Fruit fly (Drosophila melanogaster) whole organism, embryonic: ENCODE results near the gene CG3184.

Experiments used
- CG10274 ChIP-seq: fragments of 200-800 bp; sonication (Bioruptor generic); optimal IDR thresholded peaks from 3 replicates; lab custom pipeline; 2017; ENCODE audit warnings: missing biosample characterization, mild to moderate bottlenecking, missing genetic modification characterization
- CG10565 ChIP-seq: fragments of 200-800 bp; sonication (Bioruptor generic); optimal IDR thresholded peaks from 3 replicates; lab custom pipeline; 2016; ENCODE audit warnings: missing biosample characterization, mild to moderate bottlenecking, missing genetic modification characterization
- CG11456 ChIP-seq: fragments of 200-800 bp; sonication (Bioruptor generic); IDR thresholded peaks from 3 replicates; pipeline ENCODE4 v1.3.6; 2022; ENCODE audit warnings: missing biosample characterization, missing genetic modification characterization
- CG11723 ChIP-seq: fragments of 200-800 bp; sonication (Bioruptor generic); optimal IDR thresholded peaks from 2 replicates; lab custom pipeline; 2017; ENCODE audit warnings: missing biosample characterization, mild to moderate bottlenecking, missing genetic modification characterization
- CG12219 ChIP-seq: fragments of 200-800 bp; sonication (Bioruptor generic); optimal IDR thresholded peaks from 3 replicates; lab custom pipeline; 2018; ENCODE audit warnings: missing biosample characterization, mild to moderate bottlenecking, missing genetic modification characterization
- CG13424 ChIP-seq: fragments of 200-800 bp; sonication (Bioruptor generic); optimal IDR thresholded peaks from 2 replicates; lab custom pipeline; 2019; ENCODE audit warnings: missing biosample characterization, mild to moderate bottlenecking, missing genetic modification characterization, moderate library complexity
- CG14860 ChIP-seq: fragments of 200-800 bp; sonication (Bioruptor generic); IDR thresholded peaks from 3 replicates; pipeline ENCODE4 v1.3.6; 2022; ENCODE audit warnings: missing biosample characterization, missing genetic modification characterization; ENCODE audit not compliant: partially characterized antibody
- CG17802 ChIP-seq: fragments of 200-800 bp; sonication (Bioruptor generic); optimal IDR thresholded peaks from 2 replicates; lab custom pipeline; 2018; ENCODE audit warnings: missing biosample characterization, mild to moderate bottlenecking, missing genetic modification characterization, moderate library complexity
- CG1832 ChIP-seq: fragments of 200-800 bp; sonication (Bioruptor generic); optimal IDR thresholded peaks from 2 replicates; lab custom pipeline; 2017; ENCODE audit warnings: missing biosample characterization, mild to moderate bottlenecking, missing genetic modification characterization, inconsistent platforms
- CG2116 ChIP-seq: fragments of 200-800 bp; sonication (Bioruptor generic); optimal IDR thresholded peaks from 3 replicates; lab custom pipeline; 2018; ENCODE audit warnings: missing biosample characterization, mild to moderate bottlenecking, missing genetic modification characterization
- CG2120 ChIP-seq: fragments of 200-800 bp; sonication (Bioruptor generic); optimal IDR thresholded peaks from 3 replicates; lab custom pipeline; 2016; ENCODE audit warnings: missing biosample characterization, missing genetic modification characterization
- CG2712 ChIP-seq: fragments of 200-800 bp; optimal IDR thresholded peaks from 3 replicates; lab custom pipeline; 2019; ENCODE audit warnings: missing biosample characterization, mild to moderate bottlenecking, missing genetic modification characterization, moderate library complexity
- CG30020 ChIP-seq: fragments of 200-800 bp; optimal IDR thresholded peaks from 2 replicates; lab custom pipeline; 2019; ENCODE audit warnings: missing biosample characterization, mild to moderate bottlenecking, missing genetic modification characterization, moderate library complexity
- CG31365 ChIP-seq: fragments of 200-800 bp; sonication (Bioruptor generic); optimal IDR thresholded peaks from 2 replicates; lab custom pipeline; 2018; ENCODE audit warnings: missing biosample characterization, mild to moderate bottlenecking, missing genetic modification characterization
- CG3163 ChIP-seq: fragments of 200-800 bp; sonication (Bioruptor generic); optimal IDR thresholded peaks from 3 replicates; lab custom pipeline; 2016; ENCODE audit warnings: missing biosample characterization, missing genetic modification characterization
- CG3281 ChIP-seq: fragments of 200-800 bp; sonication (Bioruptor generic); optimal IDR thresholded peaks from 3 replicates; lab custom pipeline; 2017; ENCODE audit warnings: missing biosample characterization, mild to moderate bottlenecking, missing genetic modification characterization
- CG4424 ChIP-seq: fragments of 200-800 bp; sonication (Bioruptor generic); optimal IDR thresholded peaks from 3 replicates; lab custom pipeline; 2016; ENCODE audit warnings: missing biosample characterization, missing genetic modification characterization
- CG4617 ChIP-seq: fragments of 200-800 bp; sonication (Bioruptor generic); optimal IDR thresholded peaks from 3 replicates; lab custom pipeline; 2016; ENCODE audit warnings: missing biosample characterization, missing genetic modification characterization, borderline replicate concordance
- CG5245 ChIP-seq: fragments of 200-800 bp; sonication (Bioruptor generic); optimal IDR thresholded peaks from 3 replicates; lab custom pipeline; 2016; ENCODE audit warnings: missing biosample characterization, missing genetic modification characterization
- CG8944 ChIP-seq: fragments of 200-800 bp; sonication (Bioruptor generic); optimal IDR thresholded peaks from 3 replicates; lab custom pipeline; 2016; ENCODE audit warnings: missing biosample characterization, missing genetic modification characterization
- CHES-1-like ChIP-seq: fragments of 200-800 bp; sonication (Bioruptor generic); optimal IDR thresholded peaks from 2 replicates; lab custom pipeline; 2016; ENCODE audit warnings: missing biosample characterization, missing genetic modification characterization
- D19A ChIP-seq: fragments of 200-800 bp; optimal IDR thresholded peaks from 3 replicates; lab custom pipeline; 2019; ENCODE audit warnings: missing biosample characterization, mild to moderate bottlenecking, missing genetic modification characterization, moderate library complexity
- Dip2 ChIP-seq: fragments of 200-800 bp; sonication (Bioruptor generic); IDR thresholded peaks from 2 replicates; pipeline ENCODE4 v1.3.6; 2022; ENCODE audit warnings: missing biosample characterization, missing genetic modification characterization
- Dp ChIP-seq: fragments of 200-800 bp; sonication (Bioruptor generic); optimal IDR thresholded peaks from 2 replicates; lab custom pipeline; 2018; ENCODE audit warnings: missing biosample characterization, mild to moderate bottlenecking, missing genetic modification characterization, moderate library complexity
- Dref ChIP-seq: fragments of 200-800 bp; sonication (Bioruptor generic); IDR thresholded peaks from 2 replicates; pipeline ENCODE4 v1.3.6; 2022; ENCODE audit warnings: missing biosample characterization, missing genetic modification characterization
- Eip74EF ChIP-seq, 2 experiments: fragments of 200-800 bp in 1 of 2; fragments of >200 bp in 1 of 2; sonication (Bioruptor generic) in 1 of 2; optimal IDR thresholded peaks; 2 replicates each; lab custom pipeline; 2017 to 2019; ENCODE audit warnings: missing biosample characterization in 2 of 2, missing genetic modification characterization in 2 of 2, mild to moderate bottlenecking in 1 of 2, moderate library complexity in 1 of 2
- HLHmδ ChIP-seq: fragments of 200-800 bp; sonication (Bioruptor generic); optimal IDR thresholded peaks from 2 replicates; lab custom pipeline; 2018; ENCODE audit warnings: missing biosample characterization, mild to moderate bottlenecking, missing genetic modification characterization, moderate library complexity
- Hsf ChIP-seq: fragments of 200-800 bp; sonication (Bioruptor generic); optimal IDR thresholded peaks from 3 replicates; lab custom pipeline; 2016; ENCODE audit warnings: missing biosample characterization, missing genetic modification characterization
- Meics ChIP-seq: fragments of 200-800 bp; sonication (Bioruptor generic); optimal IDR thresholded peaks from 2 replicates; lab custom pipeline; 2017; ENCODE audit warnings: missing biosample characterization, mild to moderate bottlenecking, missing genetic modification characterization
- Nf-YB ChIP-seq: fragments of 200-800 bp; sonication (Bioruptor generic); optimal IDR thresholded peaks from 3 replicates; lab custom pipeline; 2019; ENCODE audit warnings: missing biosample characterization, mild to moderate bottlenecking, missing genetic modification characterization, moderate library complexity
- Pdp1 ChIP-seq, 2 experiments: fragments of 200-800 bp; sonication (Bioruptor generic); optimal IDR thresholded peaks; 3 replicates each; lab custom pipeline; 2016; ENCODE audit warnings: missing biosample characterization in 2 of 2, missing genetic modification characterization in 2 of 2, mild to moderate bottlenecking in 1 of 2, moderate library complexity in 1 of 2
- cad ChIP-seq: fragments of >200 bp; optimal IDR thresholded peaks from 2 replicates; lab custom pipeline; 2017; ENCODE audit warnings: missing biosample characterization, missing genetic modification characterization
- emc ChIP-seq: fragments of 200-800 bp; sonication (Bioruptor generic); optimal IDR thresholded peaks from 2 replicates; lab custom pipeline; 2016; ENCODE audit warnings: missing biosample characterization, missing genetic modification characterization
- eve ChIP-seq, 2 experiments: fragments of >200 bp; optimal IDR thresholded peaks; 2 replicates each; lab custom pipeline; 2017; ENCODE audit warnings: missing biosample characterization in 2 of 2, missing genetic modification characterization in 2 of 2
- fd102C ChIP-seq: fragments of 200-800 bp; sonication (Bioruptor generic); optimal IDR thresholded peaks from 2 replicates; lab custom pipeline; 2018; ENCODE audit warnings: missing biosample characterization, mild to moderate bottlenecking, missing genetic modification characterization, moderate library complexity
- fu2 ChIP-seq: fragments of 200-800 bp; sonication (Bioruptor generic); optimal IDR thresholded peaks from 2 replicates; lab custom pipeline; 2016; ENCODE audit warnings: missing biosample characterization, missing genetic modification characterization
- gcm ChIP-seq: fragments of 200-800 bp; sonication (Bioruptor generic); optimal IDR thresholded peaks from 2 replicates; lab custom pipeline; 2019; ENCODE audit warnings: missing biosample characterization, mild to moderate bottlenecking, missing genetic modification characterization, moderate library complexity
- gem ChIP-seq: fragments of 200-800 bp; sonication (Bioruptor generic); optimal IDR thresholded peaks from 2 replicates; lab custom pipeline; 2019; ENCODE audit warnings: missing biosample characterization, mild to moderate bottlenecking, missing genetic modification characterization, moderate library complexity
- lmd ChIP-seq: fragments of 200-800 bp; sonication (Bioruptor generic); IDR thresholded peaks from 2 replicates; pipeline ENCODE4 v1.3.6; 2022; ENCODE audit warnings: missing biosample characterization, missing genetic modification characterization
- nerfin-2 ChIP-seq: fragments of 200-800 bp; sonication (Bioruptor generic); IDR thresholded peaks from 2 replicates; pipeline ENCODE4 v1.3.6; 2022; ENCODE audit warnings: missing biosample characterization, missing genetic modification characterization; ENCODE audit not compliant: partially characterized antibody
- otp ChIP-seq: fragments of 200-800 bp; sonication (Bioruptor generic); IDR thresholded peaks from 3 replicates; pipeline ENCODE4, ENCODE4 v1.3.6; 2022; ENCODE audit warnings: missing biosample characterization, missing genetic modification characterization
- pho ChIP-seq: fragments of 200-800 bp; sonication (Bioruptor generic); optimal IDR thresholded peaks from 2 replicates; lab custom pipeline; 2016; ENCODE audit warnings: missing biosample characterization, missing genetic modification characterization
- ro ChIP-seq: fragments of 200-800 bp; sonication (Bioruptor generic); IDR thresholded peaks from 2 replicates; pipeline ENCODE4 v1.3.6; 2022; ENCODE audit warnings: missing biosample characterization, missing genetic modification characterization
- sens ChIP-seq: fragments of 200-800 bp; sonication (Bioruptor generic); peaks from one replicate; lab custom pipeline; 2016; ENCODE audit warnings: missing biosample characterization, missing genetic modification characterization
- sna ChIP-seq: fragments of 200-800 bp; sonication (Bioruptor generic); IDR thresholded peaks from 2 replicates; pipeline ENCODE4 v1.3.6; 2022; ENCODE audit warnings: missing biosample characterization, missing genetic modification characterization; ENCODE audit not compliant: partially characterized antibody
- so ChIP-seq: fragments of 200-800 bp; sonication (Bioruptor generic); IDR thresholded peaks from 3 replicates; pipeline ENCODE4 v1.3.6; 2022; ENCODE audit warnings: missing biosample characterization, missing genetic modification characterization
- stc ChIP-seq: fragments of 200-800 bp; sonication (Bioruptor generic); IDR thresholded peaks from 2 replicates; pipeline ENCODE4 v1.3.6; 2022; ENCODE audit warnings: missing biosample characterization, missing genetic modification characterization
- tgo ChIP-seq: fragments of 200-800 bp; sonication (Bioruptor generic); IDR thresholded peaks from 3 replicates; pipeline ENCODE4 v1.3.6; 2022; ENCODE audit warnings: missing biosample characterization, missing genetic modification characterization
- wor ChIP-seq: fragments of 200-800 bp; sonication (Bioruptor generic); IDR thresholded peaks from 2 replicates; pipeline ENCODE4 v1.3.6; 2022; ENCODE audit warnings: missing biosample characterization, missing genetic modification characterization
- zen ChIP-seq: fragments of 200-800 bp; sonication (Bioruptor generic); optimal IDR thresholded peaks from 3 replicates; lab custom pipeline; 2018; ENCODE audit warnings: missing biosample characterization, mild to moderate bottlenecking, missing genetic modification characterization, moderate library complexity

CG3184 gene

DNA sequence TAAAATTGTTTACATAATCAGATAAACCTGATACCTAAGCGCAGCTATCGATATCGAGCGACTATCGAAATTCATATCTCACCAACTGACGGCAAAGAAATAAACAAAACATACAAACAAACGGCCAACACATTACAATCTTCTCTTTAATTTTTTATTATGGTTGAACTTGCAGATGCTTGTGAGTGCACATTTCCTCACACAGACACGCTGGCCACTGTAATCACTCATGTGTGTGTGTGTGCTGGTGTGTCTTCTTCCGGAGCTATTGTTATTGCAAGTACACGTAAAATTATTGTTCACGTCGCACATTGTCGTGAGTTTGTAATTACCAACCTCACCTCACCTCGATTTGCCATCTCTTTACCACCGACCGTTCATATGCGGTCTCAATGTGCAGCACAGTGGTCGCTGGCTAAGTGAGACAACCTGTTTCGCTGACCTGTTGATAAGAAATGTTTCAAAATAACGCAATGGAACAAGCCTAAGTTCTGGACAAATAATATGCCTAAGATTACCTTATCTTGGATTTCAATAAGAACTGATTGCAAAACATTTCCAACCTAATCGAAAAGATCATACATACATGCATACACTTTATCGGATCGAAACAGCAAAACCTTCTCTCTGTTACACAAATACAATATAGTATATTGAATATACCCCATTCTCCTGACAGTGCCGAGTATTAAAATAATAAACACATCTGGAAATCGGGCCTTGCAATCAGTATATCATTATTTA is 16.7 kb upstream of the CG3184 start (continued):
- TF ChIP-seq HLHmδ, result no peak
- no peak for TF ChIP-seq CG10274
- no peak for TF ChIP-seq fd102C (GFP tag; lab: Kevin White, UChicago)
- no peak for TF ChIP-seq CG5245 (GFP tag; lab: Kevin White, UChicago)
- peak; percentile 19 for TF ChIP-seq CG2712
- TF ChIP-seq gcm (GFP tag; lab: Kevin White, UChicago), result no peak
- no peak for TF ChIP-seq CG1832 (GFP tag; lab: Kevin White, UChicago)
- TF ChIP-seq D19A (tag; lab: Kevin White, UChicago), result no peak
- no peak for TF ChIP-seq Hsf
- 0 out of 2 replicates have a peak, but pooled peaks have one; percentile 4 for TF ChIP-seq lmd (GFP tag; lab: Robert Waterston, UW)
- no peak for TF ChIP-seq CG14860
- TF ChIP-seq CG4424 (GFP tag; lab: Kevin White, UChicago), result peak; percentile 3
- no peak for TF ChIP-seq CG12219 (GFP tag; lab: Kevin White, UChicago)
- TF ChIP-seq Eip74EF (GFP tag; optimal IDR thresholded peaks at IDR 0.05; lab: Kevin White, UChicago), result no peak
- no peak for TF ChIP-seq CG30020
- TF ChIP-seq Dip2 (GFP tag; lab: Robert Waterston, UW), result no peak
- no peak for TF ChIP-seq CG11723
- no peak for TF ChIP-seq Nf-YB (GFP tag; lab: Kevin White, UChicago)
- TF ChIP-seq tgo, result no peak
- no peak for TF ChIP-seq CG4617 (GFP tag; lab: Kevin White, UChicago)
- TF ChIP-seq CG2116 (GFP tag; lab: Kevin White, UChicago), result no peak
- no peak for TF ChIP-seq CG3281 (GFP tag; lab: Kevin White, UChicago)
- peak; percentile 8 for TF ChIP-seq CG2120 (GFP tag; lab: Kevin White, UChicago)
- TF ChIP-seq Dp, result no peak
- no peak for TF ChIP-seq stc (GFP tag; lab: Robert Waterston, UW)
- no peak for TF ChIP-seq CG13424 (tag; lab: Kevin White, UChicago)
- TF ChIP-seq sens (GFP tag; lab: Kevin White, UChicago), result peak; percentile 74
- no peak for TF ChIP-seq CHES-1-like
- peak in 1 of 2 experiments; percentile 46 for TF ChIP-seq Pdp1 (GFP tag; optimal IDR thresholded peaks at IDR 0.05; lab: Kevin White, UChicago)
- TF ChIP-seq fu2 (GFP tag; lab: Kevin White, UChicago), result no peak
- TF ChIP-seq ro (GFP tag; lab: Robert Waterston, UW), result no peak
- no peak for TF ChIP-seq sna (GFP tag; lab: Robert Waterston, UW)
- TF ChIP-seq pho, result no peak
- TF ChIP-seq CG10565 (GFP tag; lab: Kevin White, UChicago), result no peak
- no peak for TF ChIP-seq CG3163 (GFP tag; lab: Kevin White, UChicago)
- no peak for TF ChIP-seq cad (GFP tag; lab: Kevin White, UChicago)
- TF ChIP-seq CG17802, result no peak
- no peak for TF ChIP-seq nerfin-2 (GFP tag; lab: Robert Waterston, UW)
- TF ChIP-seq emc, result no peak
- no peak for TF ChIP-seq CG11456 (GFP tag; lab: Robert Waterston, UW)
- TF ChIP-seq so (GFP tag; lab: Robert Waterston, UW), result no peak
- no peak for TF ChIP-seq CG8944 (GFP tag; lab: Kevin White, UChicago)
- no peak for TF ChIP-seq otp
- no peak for TF ChIP-seq wor (GFP tag; lab: Robert Waterston, UW)
- TF ChIP-seq gem (tag; lab: Kevin White, UChicago), result peak; percentile 18
- no peak for TF ChIP-seq Dref
- no peak for TF ChIP-seq CG31365
- TF ChIP-seq Meics, result no peak
- peak in 1 of 2 experiments; percentile 2 for TF ChIP-seq eve (GFP tag; optimal IDR thresholded peaks at IDR 0.05; lab: Kevin White, UChicago)
- no peak for TF ChIP-seq zen (tag; lab: Kevin White, UChicago)
